Worm (Caenorhabditis elegans): ENCODE results near the gene Y42A5A.3.
A peak's percentile ranks its signal among the peaks of the same experiment; 100 is the strongest.

ce11 chrV:11078104-11078724, 17.6 kb downstream of the Y42A5A.3 start, which contains the start of gene act-2:
- TF ChIP-seq flt-1 (GFP tag; IDR thresholded peaks at IDR 0.05) = peak; percentile 53; the same call in 1 of the 2 replicates
- TF ChIP-seq T22C8.4 (GFP tag; IDR thresholded peaks at IDR 0.05) = no peak
- no peak for TF ChIP-seq tab-1 (GFP tag; IDR thresholded peaks at IDR 0.05)
- no peak for TF ChIP-seq med-1 (GFP tag; optimal IDR thresholded peaks at IDR 0.05; ENCODE audit: insufficient read depth)
- TF ChIP-seq ztf-29 (GFP tag; IDR thresholded peaks at IDR 0.05) = no peak
- no peak for TF ChIP-seq klf-2 (GFP tag; conservative IDR thresholded peaks at IDR 0.05)
- TF ChIP-seq cog-1 (tag; optimal IDR thresholded peaks at IDR 0.05) = peak; percentile 28
- no peak for TF ChIP-seq ref-1 (GFP tag; conservative IDR thresholded peaks at IDR 0.05)
- peak; percentile 14; the same call in 1 of the 2 replicates for TF ChIP-seq ztf-23 (GFP tag; IDR thresholded peaks at IDR 0.05)

All from whole organism, midembryonic.